Fruit fly (Drosophila melanogaster) whole organism, embryonic: ENCODE data around the gene Prx2.

ENCODE experiments used
- Bgb ChIP-seq: fragments of 200-800 bp; sonication (Bioruptor generic); IDR thresholded peaks from 2 replicates; pipeline ENCODE4 v1.3.6; 2022; ENCODE audit warnings: missing biosample characterization, missing genetic modification characterization; ENCODE audit not compliant: partially characterized antibody
- CG10979 ChIP-seq: fragments of 200-800 bp; sonication (Bioruptor generic); optimal IDR thresholded peaks from 2 replicates; lab custom pipeline; 2018; ENCODE audit warnings: missing biosample characterization, mild to moderate bottlenecking, missing genetic modification characterization, moderate library complexity
- CG12659 ChIP-seq: fragments of 200-800 bp; sonication (Bioruptor generic); optimal IDR thresholded peaks from 3 replicates; lab custom pipeline; 2017; ENCODE audit warnings: mild to moderate bottlenecking, missing biosample characterization, missing genetic modification reagents, missing genetic modification characterization
- CG12769 ChIP-seq: fragments of 200-800 bp; sonication (Bioruptor generic); optimal IDR thresholded peaks from 2 replicates; lab custom pipeline; 2019; ENCODE audit warnings: missing biosample characterization, mild to moderate bottlenecking, missing genetic modification characterization, moderate library complexity
- CG13287 ChIP-seq: fragments of 200-800 bp; sonication (Bioruptor generic); IDR thresholded peaks from 2 replicates; pipeline ENCODE4 v1.3.6; 2022; ENCODE audit warnings: missing biosample characterization, missing genetic modification characterization; ENCODE audit not compliant: partially characterized antibody
- CG14860 ChIP-seq: fragments of 200-800 bp; sonication (Bioruptor generic); IDR thresholded peaks from 3 replicates; pipeline ENCODE4 v1.3.6; 2022; ENCODE audit warnings: missing biosample characterization, missing genetic modification characterization; ENCODE audit not compliant: partially characterized antibody
- CG16813 ChIP-seq: fragments of 200-800 bp; sonication (Bioruptor generic); IDR thresholded peaks from 3 replicates; pipeline ENCODE4 v1.3.6; 2022; ENCODE audit warnings: missing biosample characterization, missing genetic modification characterization; ENCODE audit not compliant: partially characterized antibody
- CG2116 ChIP-seq: fragments of 200-800 bp; sonication (Bioruptor generic); optimal IDR thresholded peaks from 3 replicates; lab custom pipeline; 2018; ENCODE audit warnings: missing biosample characterization, mild to moderate bottlenecking, missing genetic modification characterization
- CG3847 ChIP-seq: fragments of 200-800 bp; sonication (Bioruptor generic); IDR thresholded peaks from 2 replicates; pipeline ENCODE4 v1.3.6; 2022; ENCODE audit warnings: missing biosample characterization, missing genetic modification characterization
- CG3995 ChIP-seq: fragments of 200-800 bp; sonication (Bioruptor generic); optimal IDR thresholded peaks from 3 replicates; lab custom pipeline; 2016; ENCODE audit warnings: missing biosample characterization, missing genetic modification characterization
- CG42726 ChIP-seq: fragments of 200-800 bp; sonication (Bioruptor generic); IDR thresholded peaks from 2 replicates; pipeline ENCODE4 v1.3.6; 2022; ENCODE audit warnings: missing biosample characterization, missing genetic modification characterization; ENCODE audit not compliant: partially characterized antibody
- CG4404 ChIP-seq: fragments of 200-800 bp; sonication (Bioruptor generic); IDR thresholded peaks from 2 replicates; pipeline ENCODE4 v1.3.6; 2022; ENCODE audit warnings: missing biosample characterization, missing genetic modification characterization
- CG6791 ChIP-seq: fragments of 200-800 bp; sonication (Bioruptor generic); IDR thresholded peaks from 3 replicates; pipeline ENCODE4 v1.3.6; 2022; ENCODE audit warnings: missing biosample characterization, missing genetic modification characterization; ENCODE audit not compliant: partially characterized antibody
- CG7963 ChIP-seq: fragments of 200-800 bp; sonication (Bioruptor generic); IDR thresholded peaks from 3 replicates; pipeline ENCODE4 v1.3.6; 2022; ENCODE audit warnings: missing biosample characterization, missing genetic modification characterization; ENCODE audit not compliant: partially characterized antibody
- CG9609 ChIP-seq: fragments of 200-800 bp; sonication (Bioruptor generic); optimal IDR thresholded peaks from 3 replicates; lab custom pipeline; 2016; ENCODE audit warnings: missing biosample characterization, missing genetic modification characterization
- CG9727 ChIP-seq: fragments of 200-800 bp; sonication (Bioruptor generic); optimal IDR thresholded peaks from 3 replicates; lab custom pipeline; 2017; ENCODE audit warnings: missing biosample characterization, mild to moderate bottlenecking, missing genetic modification characterization
- CG9932 ChIP-seq: fragments of 200-800 bp; sonication (Bioruptor generic); IDR thresholded peaks from 2 replicates; pipeline ENCODE4 v1.3.6; 2022; ENCODE audit warnings: missing biosample characterization, missing genetic modification characterization
- CoRest ChIP-seq: fragments of 200-800 bp; sonication (Bioruptor generic); optimal IDR thresholded peaks from 3 replicates; lab custom pipeline; 2018; ENCODE audit warnings: missing biosample characterization, mild to moderate bottlenecking, missing genetic modification characterization, moderate library complexity
- Dbx ChIP-seq: fragments of 200-800 bp; sonication (Bioruptor generic); IDR thresholded peaks from 3 replicates; pipeline ENCODE4 v1.3.6; 2022; ENCODE audit warnings: missing biosample characterization, missing genetic modification characterization
- Dll ChIP-seq: fragments of 200-800 bp; sonication (Bioruptor generic); IDR thresholded peaks from 4 replicates; pipeline ENCODE4 v1.3.6; 2022; ENCODE audit warnings: missing biosample characterization, missing genetic modification characterization; ENCODE audit not compliant: partially characterized antibody
- Doc3 ChIP-seq: fragments of 200-800 bp; sonication (Bioruptor generic); IDR thresholded peaks from 3 replicates; pipeline ENCODE4 v1.3.6; 2022; ENCODE audit warnings: missing biosample characterization, missing genetic modification characterization; ENCODE audit not compliant: partially characterized antibody
- E2f1 ChIP-seq: fragments of 200-800 bp; sonication (Bioruptor generic); IDR thresholded peaks from 2 replicates; pipeline ENCODE4 v1.3.6; 2022; ENCODE audit warnings: missing biosample characterization, missing genetic modification characterization
- Ets65A ChIP-seq: fragments of 200-800 bp; sonication (Bioruptor generic); peaks from one replicate; lab custom pipeline; 2016; ENCODE audit warnings: missing biosample characterization, missing genetic modification characterization
- HLH4C ChIP-seq: fragments of 200-800 bp; sonication (Bioruptor generic); IDR thresholded peaks from 3 replicates; pipeline ENCODE4 v1.3.6; 2022; ENCODE audit warnings: missing biosample characterization, missing genetic modification characterization; ENCODE audit not compliant: partially characterized antibody
- Hmx ChIP-seq: fragments of 200-800 bp; sonication (Bioruptor generic); optimal IDR thresholded peaks from 2 replicates; lab custom pipeline; 2016; ENCODE audit warnings: missing biosample characterization, missing genetic modification characterization
- MBD-R2 ChIP-seq: fragments of 200-800 bp; sonication (Bioruptor generic); IDR thresholded peaks from 2 replicates; pipeline ENCODE4 v1.3.6; 2022; ENCODE audit warnings: missing biosample characterization, missing genetic modification characterization
- NK7.1 ChIP-seq: fragments of 200-800 bp; sonication (Bioruptor generic); optimal IDR thresholded peaks from 3 replicates; lab custom pipeline; 2016; ENCODE audit warnings: missing biosample characterization, missing genetic modification characterization
- Nf-YC ChIP-seq: fragments of 200-800 bp; optimal IDR thresholded peaks from 3 replicates; lab custom pipeline; 2019; ENCODE audit warnings: missing biosample characterization, mild to moderate bottlenecking, missing genetic modification characterization, moderate library complexity
- Oaz ChIP-seq: fragments of 200-800 bp; sonication (Bioruptor generic); IDR thresholded peaks from 2 replicates; pipeline ENCODE4 v1.3.6; 2022; ENCODE audit warnings: missing biosample characterization, missing genetic modification characterization
- Scr ChIP-seq: fragments of 200-800 bp; sonication (Bioruptor generic); IDR thresholded peaks from 2 replicates; pipeline ENCODE4 v1.3.6; 2022; ENCODE audit warnings: missing biosample characterization, missing genetic modification characterization; ENCODE audit not compliant: partially characterized antibody
- Sry-β ChIP-seq: fragments of 200-800 bp; sonication (Bioruptor generic); optimal IDR thresholded peaks from 2 replicates; lab custom pipeline; 2018; ENCODE audit warnings: missing biosample characterization, mild to moderate bottlenecking, missing genetic modification characterization, moderate library complexity
- bbx ChIP-seq: fragments of 200-800 bp; sonication (Bioruptor generic); IDR thresholded peaks from 2 replicates; pipeline ENCODE4 v1.3.6; 2022; ENCODE audit warnings: missing biosample characterization, missing genetic modification characterization; ENCODE audit not compliant: partially characterized antibody
- crol ChIP-seq: fragments of 200-800 bp; sonication (Bioruptor generic); IDR thresholded peaks from 2 replicates; pipeline ENCODE4 v1.3.6; 2022; ENCODE audit warnings: missing biosample characterization, missing genetic modification characterization
- dmrt11E ChIP-seq: fragments of 200-800 bp; sonication (Bioruptor generic); optimal IDR thresholded peaks from 3 replicates; lab custom pipeline; 2018; ENCODE audit warnings: missing biosample characterization, mild to moderate bottlenecking, missing genetic modification characterization, moderate library complexity
- fd3F ChIP-seq: fragments of 200-800 bp; sonication (Bioruptor generic); optimal IDR thresholded peaks from 2 replicates; lab custom pipeline; 2018; ENCODE audit warnings: missing biosample characterization, mild to moderate bottlenecking, missing genetic modification characterization, moderate library complexity
- hb ChIP-seq: fragments of 200-800 bp; sonication (Bioruptor generic); IDR thresholded peaks from 3 replicates; pipeline ENCODE4 v1.3.6; 2022; ENCODE audit warnings: missing biosample characterization, missing genetic modification characterization; ENCODE audit not compliant: partially characterized antibody
- inv ChIP-seq: fragments of 200-800 bp; sonication (Bioruptor generic); IDR thresholded peaks from 2 replicates; pipeline ENCODE4 v1.3.6; 2022; ENCODE audit warnings: missing biosample characterization, missing genetic modification characterization; ENCODE audit not compliant: partially characterized antibody
- lola ChIP-seq, 3 experiments: fragments of >200 bp in 2 of 3; fragments of 200-800 bp in 1 of 3; sonication (Bioruptor generic) in 1 of 3; optimal IDR thresholded peaks; 2 replicates each; lab custom pipeline; 2017 to 2019; ENCODE audit warnings: missing biosample characterization in 3 of 3, missing genetic modification characterization in 3 of 3, mild to moderate bottlenecking in 1 of 3, moderate library complexity in 1 of 3
- nom ChIP-seq: fragments of 200-800 bp; sonication (Bioruptor generic); optimal IDR thresholded peaks from 2 replicates; lab custom pipeline; 2017; ENCODE audit warnings: missing biosample characterization, missing genetic modification characterization, mild to moderate bottlenecking, moderate library complexity, missing genetic modification reagents
- pzg ChIP-seq: fragments of 200-800 bp; sonication (Bioruptor generic); optimal IDR thresholded peaks from 3 replicates; lab custom pipeline; 2018; ENCODE audit warnings: missing biosample characterization, mild to moderate bottlenecking, missing genetic modification characterization, moderate library complexity
- sd ChIP-seq: fragments of 200-800 bp; sonication (Bioruptor generic); optimal IDR thresholded peaks from 3 replicates; lab custom pipeline; 2018; ENCODE audit warnings: missing biosample characterization, mild to moderate bottlenecking, missing genetic modification characterization, moderate library complexity
- sna ChIP-seq: fragments of 200-800 bp; sonication (Bioruptor generic); IDR thresholded peaks from 2 replicates; pipeline ENCODE4 v1.3.6; 2022; ENCODE audit warnings: missing biosample characterization, missing genetic modification characterization; ENCODE audit not compliant: partially characterized antibody
- zen2 ChIP-seq: fragments of 200-800 bp; sonication (Bioruptor generic); IDR thresholded peaks from 3 replicates; pipeline ENCODE4 v1.3.6; 2022; ENCODE audit warnings: missing biosample characterization, missing genetic modification characterization; ENCODE audit not compliant: partially characterized antibody
- zfh1 ChIP-seq: fragments of 200-800 bp; sonication (Bioruptor generic); IDR thresholded peaks from 3 replicates; pipeline ENCODE4 v1.3.6; 2022; ENCODE audit warnings: missing biosample characterization, missing genetic modification characterization

Prx2 gene

DNA sequence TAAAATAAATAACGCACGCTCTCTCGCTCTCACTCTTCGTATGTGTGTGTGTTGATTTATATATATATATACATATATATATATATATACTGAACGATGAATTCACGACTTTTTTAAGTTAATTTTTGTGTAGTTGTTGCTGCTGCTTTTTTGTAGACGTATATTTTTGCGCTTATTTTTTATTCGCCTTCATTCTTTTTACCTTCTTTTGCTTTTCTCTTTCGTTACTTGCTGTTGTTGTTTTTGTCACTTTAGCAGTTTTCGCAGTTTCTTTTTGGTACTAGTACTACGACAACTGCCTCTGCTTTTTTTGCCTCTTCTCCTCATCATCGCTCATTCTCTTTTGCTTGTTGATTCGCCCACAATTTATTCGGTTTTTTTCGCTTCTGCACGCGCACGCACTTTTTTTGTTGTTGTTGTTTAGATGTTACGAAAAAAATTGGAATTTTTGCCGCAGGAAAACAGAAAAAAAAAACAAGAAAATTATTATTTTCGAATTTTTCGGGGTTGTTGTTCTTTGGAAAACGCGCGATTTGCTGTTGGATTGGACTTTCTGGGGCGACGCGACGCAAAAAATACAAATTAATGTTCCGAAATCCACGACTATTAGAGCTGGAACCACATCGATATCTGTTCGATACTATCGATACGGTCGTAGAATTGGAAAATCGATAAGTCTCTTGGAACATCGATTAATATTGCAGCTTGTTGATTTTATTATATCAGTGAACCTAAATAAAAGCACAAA, 44.4 kb upstream of the Prx2 start, which contains the start of the genes HDAC4 and CG15743 (continued):
- TF ChIP-seq CG14860 (GFP tag; lab: Robert Waterston, UW) = peak; percentile 82
- peak; percentile 18; the same call in 1 of the 2 replicates for TF ChIP-seq CG9932 (GFP tag; lab: Robert Waterston, UW)
- peak; percentile 10 for TF ChIP-seq CG3995 (GFP tag; lab: Kevin White, UChicago)
- TF ChIP-seq HLH4C (GFP tag; lab: Robert Waterston, UW) = peak; percentile 91
- no peak for TF ChIP-seq fd3F
- peak; percentile 81 for TF ChIP-seq CG7963 (GFP tag; lab: Robert Waterston, UW)
- peak; percentile 12 for TF ChIP-seq CoRest (tag; lab: Kevin White, UChicago)
- no peak for TF ChIP-seq Oaz (GFP tag; lab: Robert Waterston, UW)
- TF ChIP-seq nom (GFP tag; lab: Kevin White, UChicago) = peak; percentile 37
- TF ChIP-seq sd (tag; lab: Kevin White, UChicago) = peak; percentile 8
- TF ChIP-seq bbx = peak; percentile 90
- no peak for TF ChIP-seq CG9727
- peak; percentile 35; the same call in 1 of the 3 replicates for TF ChIP-seq Dbx (GFP tag; lab: Robert Waterston, UW)
- TF ChIP-seq Bgb (GFP tag; lab: Robert Waterston, UW) = peak; percentile 89
- TF ChIP-seq NK7.1 (GFP tag; lab: Kevin White, UChicago) = no peak
- TF ChIP-seq CG6791 (GFP tag; lab: Robert Waterston, UW) = peak; percentile 91
- TF ChIP-seq pzg = peak; percentile 48
- TF ChIP-seq crol (GFP tag; lab: Robert Waterston, UW) = no peak
- TF ChIP-seq Hmx (GFP tag; lab: Kevin White, UChicago) = no peak
- TF ChIP-seq hb (GFP tag; lab: Robert Waterston, UW) = peak; percentile 91
- TF ChIP-seq CG3847 (GFP tag; lab: Robert Waterston, UW) = no peak
- peak; percentile 89 for TF ChIP-seq inv
- TF ChIP-seq zfh1 (GFP tag; lab: Robert Waterston, UW) = 0 out of 3 replicates have a peak, but pooled peaks have one; percentile 39
- TF ChIP-seq sna (GFP tag; lab: Robert Waterston, UW) = peak; percentile 85
- no peak for TF ChIP-seq CG12769
- TF ChIP-seq, all 482 proteins: peak for 91

DNA sequence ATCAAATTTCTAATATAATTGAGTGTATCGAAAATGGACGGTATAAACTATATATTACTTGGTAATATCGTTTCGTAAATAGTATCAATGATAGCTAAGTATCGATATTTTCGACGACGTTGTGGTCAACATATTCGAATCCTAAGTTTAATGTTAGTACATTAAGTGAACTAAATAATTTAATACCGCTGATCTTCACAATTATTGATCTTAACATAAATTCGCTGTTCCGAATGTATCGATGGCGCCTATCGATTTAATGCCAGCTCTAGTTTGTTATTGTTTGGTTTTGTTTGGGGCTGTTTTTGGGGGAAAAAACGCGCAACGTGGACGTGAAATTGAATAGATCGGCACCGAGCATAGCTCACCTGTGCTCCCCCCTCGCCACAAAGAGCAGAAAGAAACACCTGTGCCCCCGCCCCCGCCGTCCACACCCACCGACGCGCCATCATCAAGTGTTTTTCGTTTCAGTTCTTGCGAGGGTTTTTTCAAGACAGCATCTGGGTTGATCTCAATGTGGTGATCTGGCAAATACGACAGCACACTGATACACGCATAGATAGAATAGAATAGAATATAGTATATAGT, 43.8 kb upstream of the Prx2 start:
- TF ChIP-seq Doc3 (GFP tag; lab: Robert Waterston, UW) = peak; percentile 47; the same call in 1 of the 3 replicates
- TF ChIP-seq CG10979 (tag; lab: Kevin White, UChicago) = no peak
- TF ChIP-seq CG42726 (GFP tag; lab: Robert Waterston, UW) = no peak
- peak; percentile 74 for TF ChIP-seq CG13287 (GFP tag; lab: Robert Waterston, UW)
- TF ChIP-seq Sry-β (GFP tag; lab: Kevin White, UChicago) = no peak
- TF ChIP-seq Scr (GFP tag; lab: Robert Waterston, UW) = peak; percentile 72
- peak; percentile 60; the same call in 1 of the 3 replicates for TF ChIP-seq zen2 (GFP tag; lab: Robert Waterston, UW)
- TF ChIP-seq CG6791 (GFP tag; lab: Robert Waterston, UW) = 0 out of 3 replicates have a peak, but pooled peaks have one; percentile 3
- peak; percentile 4 for TF ChIP-seq Nf-YC (tag; lab: Kevin White, UChicago)
- peak in 1 of 3 experiments; percentile 11 for TF ChIP-seq lola (GFP tag; optimal IDR thresholded peaks at IDR 0.05; lab: Kevin White, UChicago)
- no peak for TF ChIP-seq CG4404 (GFP tag; lab: Robert Waterston, UW)
- TF ChIP-seq CG14860 (GFP tag; lab: Robert Waterston, UW) = peak; percentile 42; the same call in 1 of the 3 replicates
- TF ChIP-seq Ets65A (GFP tag; lab: Kevin White, UChicago) = peak; percentile 20
- peak; percentile 42 for TF ChIP-seq CG12659 (GFP tag; lab: Kevin White, UChicago)
- TF ChIP-seq CG16813 = peak; percentile 67; the same call in 1 of the 3 replicates
- peak; percentile 12 for TF ChIP-seq dmrt11E
- TF ChIP-seq E2f1 (GFP tag; lab: Robert Waterston, UW) = no peak
- peak; percentile 53 for TF ChIP-seq CG2116 (GFP tag; lab: Kevin White, UChicago)
- TF ChIP-seq Dll = peak; percentile 81
- peak; percentile 83 for TF ChIP-seq crol (GFP tag; lab: Robert Waterston, UW)
- TF ChIP-seq MBD-R2 (GFP tag; lab: Robert Waterston, UW) = peak; percentile 26; the same call in 1 of the 2 replicates
- TF ChIP-seq CG9609 (GFP tag; lab: Kevin White, UChicago) = no peak
